Worm (Caenorhabditis elegans): Measurements from ENCODE around the gene T26H5.10.

The T26H5.10 gene

DNA sequence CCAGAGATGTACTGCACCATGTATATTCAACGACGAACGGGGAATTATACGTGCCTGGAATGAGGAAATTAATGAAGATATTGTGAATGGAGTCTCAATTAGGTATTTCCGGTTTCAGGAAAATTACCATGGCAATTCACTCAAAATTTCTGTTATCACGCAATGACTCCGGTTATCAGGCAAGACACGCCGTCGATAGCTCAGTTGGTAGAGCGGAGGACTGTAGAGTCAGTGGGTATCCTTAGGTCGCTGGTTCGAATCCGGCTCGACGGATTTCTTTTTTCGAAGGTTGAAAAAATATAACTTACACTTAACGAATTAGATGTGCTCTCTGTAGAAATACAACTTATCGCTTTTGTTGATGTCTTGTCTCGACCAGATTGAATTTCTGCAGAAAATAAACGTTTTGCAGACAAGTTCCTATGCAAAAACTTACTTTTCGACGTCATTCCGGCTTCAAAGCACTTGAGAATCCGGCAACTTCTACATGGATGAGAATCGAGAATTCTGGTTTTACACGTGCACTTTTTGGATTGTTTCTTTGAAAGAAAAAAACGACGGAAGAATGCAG lies 37.0 kb upstream of the T26H5.10 start (continued):
- TF ChIP-seq zim-3 (tag; optimal IDR thresholded peaks at IDR 0.05) (no peak), snpc-4 (GFP tag; optimal IDR thresholded peaks at IDR 0.05) (peak; percentile 11), snpc-4 (tag; optimal IDR thresholded peaks at IDR 0.05) (no peak), F57A8.1 (GFP tag; optimal IDR thresholded peaks at IDR 0.05) (no peak), hmg-1.2 (GFP tag; IDR thresholded peaks at IDR 0.05) (peak; percentile 28), hsf-1 (GFP tag; IDR thresholded peaks at IDR 0.05) (0 out of 2 replicates have a peak, but pooled peaks have one; percentile 42), somi-1 (GFP tag; optimal IDR thresholded peaks at IDR 0.05) (no peak), die-1 (tag; optimal IDR thresholded peaks at IDR 0.05) (peak; percentile 59), efl-1 (GFP tag; optimal IDR thresholded peaks at IDR 0.05) (no peak), B0261.1 (tag; optimal IDR thresholded peaks at IDR 0.05) (peak; percentile 53), ztf-28 (GFP tag; IDR thresholded peaks at IDR 0.05) (no peak), T26A5.8 (tag; optimal IDR thresholded peaks at IDR 0.05) (no peak), unc-130 (GFP tag; optimal IDR thresholded peaks at IDR 0.05) (no peak), pha-4 (tag; optimal IDR thresholded peaks at IDR 0.05) (no peak), B0035.1 (tag; optimal IDR thresholded peaks at IDR 0.05) (no peak), madf-6 (GFP tag; IDR thresholded peaks at IDR 0.05) (peak; percentile 40; the same call in 1 of the 2 replicates)

DNA sequence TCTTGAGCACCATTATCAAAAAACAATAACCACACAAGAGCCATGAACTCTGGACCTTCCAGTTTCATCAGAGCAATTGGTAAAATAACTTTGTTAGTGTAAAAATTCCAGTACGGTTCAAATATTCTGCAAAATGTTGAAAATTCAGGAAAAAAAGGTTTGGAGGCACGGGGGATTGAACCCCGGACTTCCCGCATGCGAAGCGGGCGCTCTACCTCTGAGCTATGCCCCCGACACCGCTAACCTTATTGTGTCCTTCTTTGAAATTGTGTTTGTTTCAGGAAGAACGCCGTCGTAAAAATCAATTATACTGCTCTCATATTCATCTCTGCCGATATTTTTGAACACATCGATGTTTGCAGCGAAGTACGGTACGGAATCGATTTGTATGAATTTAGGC lies 36.2 kb upstream of the T26H5.10 start:
- TF ChIP-seq mxl-1 (tag; optimal IDR thresholded peaks at IDR 0.05): no peak
- no peak for TF ChIP-seq aptf-3 (GFP tag; IDR thresholded peaks at IDR 0.05)
- TF ChIP-seq nfyb-1 (GFP tag; IDR thresholded peaks at IDR 0.05): 0 out of 2 replicates have a peak, but pooled peaks have one; percentile 50
- peak; percentile 27 for TF ChIP-seq lsl-1 (GFP tag; optimal IDR thresholded peaks at IDR 0.05)
- TF ChIP-seq F49E8.2 (tag; optimal IDR thresholded peaks at IDR 0.05; ENCODE audit: insufficient read depth): peak; percentile 47
- peak; percentile 67 for TF ChIP-seq him-1 (tag; optimal IDR thresholded peaks at IDR 0.05)
- no peak for TF ChIP-seq unc-130 (GFP tag; optimal IDR thresholded peaks at IDR 0.05)
- no peak for TF ChIP-seq efl-1 (GFP tag; optimal IDR thresholded peaks at IDR 0.05)
- peak; percentile 63 for TF ChIP-seq nhr-90 (tag; optimal IDR thresholded peaks at IDR 0.05)
- no peak for TF ChIP-seq athp-1 (tag; optimal IDR thresholded peaks at IDR 0.05)
- TF ChIP-seq tbx-9 (tag; optimal IDR thresholded peaks at IDR 0.05; ENCODE audit: borderline replicate concordance): no peak
- peak; percentile 30 for TF ChIP-seq lin-54 (GFP tag; optimal IDR thresholded peaks at IDR 0.05)
- TF ChIP-seq tbp1 (GFP tag; optimal IDR thresholded peaks at IDR 0.05): peak; percentile 88
- TF ChIP-seq ZK185.1 (tag; optimal IDR thresholded peaks at IDR 0.05; ENCODE audit: poor library complexity, severe bottlenecking): no peak
- TF ChIP-seq madf-8 (GFP tag; conservative IDR thresholded peaks at IDR 0.05): no peak
- TF ChIP-seq bed-1 (GFP tag; IDR thresholded peaks at IDR 0.05): no peak
- TF ChIP-seq unc-62 (GFP tag; optimal IDR thresholded peaks at IDR 0.05): no peak
- no peak for TF ChIP-seq ztf-25 (GFP tag; IDR thresholded peaks at IDR 0.05)
- no peak for TF ChIP-seq ekl-4 (GFP tag; IDR thresholded peaks at IDR 0.05)
- TF ChIP-seq F55B11.4 (tag; optimal IDR thresholded peaks at IDR 0.05; ENCODE audit: borderline replicate concordance, insufficient read depth): no peak
- TF ChIP-seq snpc-4 (GFP tag; optimal IDR thresholded peaks at IDR 0.05): peak; percentile 90
- peak; percentile 88 to 93 (median 92) for TF ChIP-seq snpc-4 (tag; optimal IDR thresholded peaks at IDR 0.05)
- TF ChIP-seq somi-1 (GFP tag; optimal IDR thresholded peaks at IDR 0.05): no peak
- peak; percentile 75 for TF ChIP-seq rpc-1 (optimal IDR thresholded peaks at IDR 0.05)
- peak; percentile 72 for TF ChIP-seq rpc-1 (tag; optimal IDR thresholded peaks at IDR 0.05)
- TF ChIP-seq repo-1 (tag; optimal IDR thresholded peaks at IDR 0.05): no peak
- TF ChIP-seq K12H6.12 (tag; optimal IDR thresholded peaks at IDR 0.05): no peak
- TF ChIP-seq akir-1 (GFP tag; optimal IDR thresholded peaks at IDR 0.05): no peak
- no peak for TF ChIP-seq F57A8.1 (GFP tag; optimal IDR thresholded peaks at IDR 0.05)
- TF ChIP-seq sdz-38 (tag; optimal IDR thresholded peaks at IDR 0.05): no peak
- no peak for TF ChIP-seq xnd-1 (tag; optimal IDR thresholded peaks at IDR 0.05)
- TF ChIP-seq dpff-1 (tag; optimal IDR thresholded peaks at IDR 0.05): no peak
- no peak for TF ChIP-seq rcor-1 (GFP tag; IDR thresholded peaks at IDR 0.05)
- TF ChIP-seq let-607 (tag; optimal IDR thresholded peaks at IDR 0.05): peak in 1 of 2 experiments; percentile 4
- no peak for TF ChIP-seq nfya-1 (tag; optimal IDR thresholded peaks at IDR 0.05; ENCODE audit: borderline replicate concordance, insufficient read depth)
- no peak for TF ChIP-seq nhr-179 (tag; optimal IDR thresholded peaks at IDR 0.05)
- TF ChIP-seq hmg-1.2 (GFP tag; IDR thresholded peaks at IDR 0.05): peak; percentile 49
- no peak for TF ChIP-seq madf-10 (tag; optimal IDR thresholded peaks at IDR 0.05)

All from whole organism, young adult.